Fruit fly (Drosophila melanogaster): ENCODE data around the gene CG31697.

Gene CG31697

DNA sequence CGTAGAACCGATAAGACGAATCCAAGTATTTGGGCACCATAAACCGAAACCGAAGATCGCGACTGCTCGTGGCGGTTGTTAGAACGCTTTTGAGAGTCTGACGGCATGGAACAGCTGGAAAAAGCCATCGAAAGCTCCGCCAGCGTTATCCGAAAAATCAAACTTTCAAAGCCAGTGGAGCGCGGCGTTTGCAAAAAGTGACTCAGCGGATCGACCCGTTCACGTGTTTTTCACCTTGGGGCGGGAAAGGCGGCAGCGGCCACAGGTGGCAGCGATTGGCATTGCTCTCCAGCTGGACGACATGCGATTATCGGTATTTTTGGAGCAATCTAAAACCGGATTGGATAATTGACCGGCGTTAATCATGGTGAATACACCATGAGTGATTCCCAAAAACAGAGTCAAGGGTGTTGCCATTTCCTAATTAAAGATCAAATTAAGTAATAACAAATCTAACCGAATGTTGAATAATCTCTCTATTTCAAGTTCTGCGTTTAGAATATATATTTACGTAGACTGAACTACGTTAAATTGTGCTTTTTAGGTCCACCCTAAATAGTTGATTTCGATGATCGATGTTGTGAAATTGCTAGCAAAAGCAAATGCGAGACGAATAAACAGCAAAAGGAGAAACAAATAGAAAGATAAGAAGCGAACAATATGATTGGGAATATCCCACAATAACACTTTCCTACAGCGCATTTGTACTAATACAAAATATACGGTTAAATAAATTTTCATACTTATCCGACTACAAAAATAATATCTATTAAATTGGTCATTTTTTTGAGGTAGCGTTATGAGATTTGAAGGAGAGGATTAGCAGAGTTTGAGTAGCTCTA lies 11.8 kb downstream of the CG31697 start, which contains the start of gene CG10337 (continued):
- peak; percentile 79 for TF ChIP-seq nom (GFP tag; optimal IDR thresholded peaks at IDR 0.05)
- TF ChIP-seq schlank (tag; optimal IDR thresholded peaks at IDR 0.05): peak; percentile 17
- no peak for TF ChIP-seq Mrtf (GFP tag; IDR thresholded peaks at IDR 0.05)
- TF ChIP-seq CG7271 (tag; optimal IDR thresholded peaks at IDR 0.05): no peak
- no peak for TF ChIP-seq nerfin-2 (GFP tag; IDR thresholded peaks at IDR 0.05; ENCODE audit: partially characterized antibody)
- no peak for TF ChIP-seq zfh2 (GFP tag; optimal IDR thresholded peaks at IDR 0.05)
- TF ChIP-seq CG6683 (GFP tag; optimal IDR thresholded peaks at IDR 0.05): peak; percentile 6
- TF ChIP-seq Hr3 (GFP tag; optimal IDR thresholded peaks at IDR 0.05): peak; percentile 13
- peak; percentile 34 for TF ChIP-seq Bteb2 (GFP tag; optimal IDR thresholded peaks at IDR 0.05)
- no peak for TF ChIP-seq wek (GFP tag; optimal IDR thresholded peaks at IDR 0.05)
- peak; percentile 35 for TF ChIP-seq sqz (GFP tag; optimal IDR thresholded peaks at IDR 0.05)
- no peak for TF ChIP-seq eyg (GFP tag; optimal IDR thresholded peaks at IDR 0.05)
- TF ChIP-seq CG1832 (GFP tag; optimal IDR thresholded peaks at IDR 0.05): no peak
- TF ChIP-seq p53 (GFP tag; optimal IDR thresholded peaks at IDR 0.05): no peak
- TF ChIP-seq dmrt11E (tag; optimal IDR thresholded peaks at IDR 0.05): no peak
- no peak for TF ChIP-seq Antp (GFP tag; optimal IDR thresholded peaks at IDR 0.05)
- no peak for TF ChIP-seq tup (GFP tag; optimal IDR thresholded peaks at IDR 0.05)
- TF ChIP-seq croc (GFP tag; conservative IDR thresholded peaks at IDR 0.05): no peak
- peak; percentile 5 for TF ChIP-seq CG6689 (GFP tag; IDR thresholded peaks at IDR 0.05)
- TF ChIP-seq CG1602 (GFP tag; optimal IDR thresholded peaks at IDR 0.05): peak; percentile 6
- no peak for TF ChIP-seq CG8089 (GFP tag; optimal IDR thresholded peaks at IDR 0.05)
- TF ChIP-seq Scr (GFP tag; IDR thresholded peaks at IDR 0.05; ENCODE audit: partially characterized antibody): no peak
- TF ChIP-seq yki (optimal IDR thresholded peaks at IDR 0.05): no peak
- TF ChIP-seq Xrp1 (GFP tag; IDR thresholded peaks at IDR 0.05): peak; percentile 38
- peak; percentile 65 for TF ChIP-seq Hand (GFP tag; optimal IDR thresholded peaks at IDR 0.05)
- no peak for TF ChIP-seq slp2 (GFP tag; optimal IDR thresholded peaks at IDR 0.05)
- no peak for TF ChIP-seq CG6254 (GFP tag; optimal IDR thresholded peaks at IDR 0.05)
- peak; percentile 68 for TF ChIP-seq CG12659 (GFP tag; optimal IDR thresholded peaks at IDR 0.05)
- no peak for TF ChIP-seq CG3726 (GFP tag; IDR thresholded peaks at IDR 0.05)
- TF ChIP-seq bigmax (GFP tag; optimal IDR thresholded peaks at IDR 0.05): no peak
- no peak for TF ChIP-seq peb (GFP tag; IDR thresholded peaks at IDR 0.05)
- TF ChIP-seq CG8290 (GFP tag; optimal IDR thresholded peaks at IDR 0.05): no peak
- peak in 1 of 2 experiments; percentile 77 for TF ChIP-seq CG8290 (tag; optimal IDR thresholded peaks at IDR 0.05)
- no peak for TF ChIP-seq sr (GFP tag; IDR thresholded peaks at IDR 0.05)
- TF ChIP-seq Nf-YA (GFP tag; IDR thresholded peaks at IDR 0.05): 0 out of 2 replicates have a peak, but pooled peaks have one; percentile 31
- peak in 1 of 2 experiments; percentile 73 for TF ChIP-seq Hr51 (GFP tag; optimal IDR thresholded peaks at IDR 0.05)
- no peak for TF ChIP-seq fu2 (GFP tag; optimal IDR thresholded peaks at IDR 0.05)
- no peak for TF ChIP-seq ttk (GFP tag; IDR thresholded peaks at IDR 0.05)
- TF ChIP-seq CG32772 (GFP tag; IDR thresholded peaks at IDR 0.05): no peak
- TF ChIP-seq HLH54F (GFP tag; optimal IDR thresholded peaks at IDR 0.05): peak; percentile 37
- TF ChIP-seq CG9876 (GFP tag; optimal IDR thresholded peaks at IDR 0.05): no peak
- TF ChIP-seq inv (GFP tag; IDR thresholded peaks at IDR 0.05; ENCODE audit: partially characterized antibody): no peak
- TF ChIP-seq odd (GFP tag; optimal IDR thresholded peaks at IDR 0.05): peak; percentile 67
- peak; percentile 36 for TF ChIP-seq D19B (GFP tag; optimal IDR thresholded peaks at IDR 0.05)
- no peak for TF ChIP-seq CG12236 (GFP tag; optimal IDR thresholded peaks at IDR 0.05)
- no peak for TF ChIP-seq B-H1 (GFP tag; IDR thresholded peaks at IDR 0.05)
- TF ChIP-seq YL-1 (GFP tag; optimal IDR thresholded peaks at IDR 0.05): peak; percentile 34
- TF ChIP-seq CG18262 (tag; optimal IDR thresholded peaks at IDR 0.05): peak; percentile 10
- TF ChIP-seq CG4820 (GFP tag; optimal IDR thresholded peaks at IDR 0.05): peak; percentile 7
- TF ChIP-seq D19A (tag; optimal IDR thresholded peaks at IDR 0.05): peak; percentile 40

Measured in whole organism, embryonic.